Worm (Caenorhabditis elegans) whole organism, L2 larva: Measurements from ENCODE around the gene sre-18.

Experiments
- C34F6.9 ChIP-seq: fragments of 150-350 bp; optimal IDR thresholded peaks from 2 replicates; lab custom pipeline; 2014; ENCODE audit warnings: missing biosample characterization, missing genetic modification characterization
- F13H6.1 ChIP-seq: sonication (generic microtip); optimal IDR thresholded peaks from 2 replicates; lab custom pipeline; 2016; ENCODE audit warnings: missing genetic modification characterization, missing compliant biosample characterization
- R02D3.7 ChIP-seq: fragments of 150-350 bp; optimal IDR thresholded peaks from 2 replicates; lab custom pipeline; 2014; ENCODE audit warnings: missing biosample characterization, missing genetic modification characterization
- ZK546.5 ChIP-seq: sonication (generic microtip); optimal IDR thresholded peaks from 2 replicates; lab custom pipeline; 2017; ENCODE audit warnings: missing biosample characterization, missing genetic modification characterization
- alr-1 ChIP-seq: fragments of 150-350 bp; optimal IDR thresholded peaks from 2 replicates; lab custom pipeline; 2014; ENCODE audit warnings: missing biosample characterization, missing genetic modification characterization
- aly-2 ChIP-seq: fragments of 150-350 bp; optimal IDR thresholded peaks from 2 replicates; lab custom pipeline; 2014; ENCODE audit warnings: missing biosample characterization, missing genetic modification characterization
- ama-1 ChIP-seq: fragments of 150-350 bp; optimal IDR thresholded peaks from 2 replicates; lab custom pipeline; 2018; ENCODE audit warnings: inconsistent platforms
- blmp-1 ChIP-seq: sonication (generic microtip); optimal IDR thresholded peaks from 2 replicates; lab custom pipeline; 2017; ENCODE audit warnings: missing genetic modification characterization, mild to moderate bottlenecking, missing compliant biosample characterization, antibody characterized with exemption, moderate library complexity; ENCODE audit not compliant: insufficient read depth
- ceh-82 ChIP-seq: fragments of 150-350 bp; optimal IDR thresholded peaks from 2 replicates; lab custom pipeline; 2014; ENCODE audit warnings: missing biosample characterization, missing genetic modification characterization
- crh-2 ChIP-seq: sonication (generic microtip); optimal IDR thresholded peaks from 2 replicates; lab custom pipeline; 2017; ENCODE audit warnings: missing biosample characterization, missing genetic modification characterization
- dmd-4 ChIP-seq: sonication (generic microtip); optimal IDR thresholded peaks from 2 replicates; lab custom pipeline; 2017; ENCODE audit warnings: missing biosample characterization, missing genetic modification characterization
- egl-27 ChIP-seq: sonication (generic microtip); optimal IDR thresholded peaks from 3 replicates; lab custom pipeline; 2017; ENCODE audit warnings: missing biosample characterization, missing genetic modification reagents, missing genetic modification characterization
- elt-1 ChIP-seq: fragments of 150-350 bp; optimal IDR thresholded peaks from 2 replicates; lab custom pipeline; 2014; ENCODE audit warnings: missing biosample characterization, missing genetic modification characterization
- elt-3 ChIP-seq: sonication (generic microtip); optimal IDR thresholded peaks from 2 replicates; lab custom pipeline; 2017; ENCODE audit warnings: missing biosample characterization, missing genetic modification characterization
- fos-1 ChIP-seq: fragments of 150-350 bp; optimal IDR thresholded peaks from 2 replicates; lab custom pipeline; 2014; ENCODE audit warnings: missing biosample characterization, missing genetic modification characterization
- gmeb-1 ChIP-seq: fragments of 150-350 bp; optimal IDR thresholded peaks from 2 replicates; lab custom pipeline; 2014; ENCODE audit warnings: missing biosample characterization, missing genetic modification characterization
- lin-11 ChIP-seq: fragments of 150-350 bp; sonication (generic microtip); optimal IDR thresholded peaks from 2 replicates; lab custom pipeline; 2014; ENCODE audit warnings: missing biosample characterization, missing genetic modification characterization, inconsistent platforms, mixed read lengths
- lin-13 ChIP-seq: fragments of 150-350 bp; optimal IDR thresholded peaks from 2 replicates; lab custom pipeline; 2014; ENCODE audit warnings: missing biosample characterization, missing genetic modification reagents, missing genetic modification characterization
- lsy-2 ChIP-seq, 2 experiments: fragments of 150-350 bp in 1 of 2; sonication (generic microtip) in 1 of 2; optimal IDR thresholded peaks; 2 replicates each; lab custom pipeline; 2014 to 2017; ENCODE audit warnings: missing biosample characterization in 2 of 2, missing genetic modification characterization in 2 of 2
- mab-5 ChIP-seq: fragments of 150-350 bp; optimal IDR thresholded peaks from 2 replicates; lab custom pipeline; 2014; ENCODE audit warnings: missing biosample characterization, missing genetic modification characterization
- mdl-1 ChIP-seq, 2 experiments: fragments of 150-350 bp in 1 of 2; sonication (generic microtip) in 1 of 2; optimal IDR thresholded peaks; 2 replicates each; lab custom pipeline; 2017; ENCODE audit warnings: missing biosample characterization in 2 of 2, missing genetic modification characterization in 2 of 2
- nhr-10 ChIP-seq: sonication (generic microtip); optimal IDR thresholded peaks from 2 replicates; lab custom pipeline; 2017; ENCODE audit warnings: missing biosample characterization, missing genetic modification characterization
- nhr-12 ChIP-seq: fragments of 150-350 bp; optimal IDR thresholded peaks from 2 replicates; lab custom pipeline; 2014; ENCODE audit warnings: missing biosample characterization, missing genetic modification characterization
- nhr-129 ChIP-seq: fragments of 150-350 bp; optimal IDR thresholded peaks from 2 replicates; lab custom pipeline; 2014; ENCODE audit warnings: missing biosample characterization, missing genetic modification characterization
- nhr-21 ChIP-seq: fragments of 150-350 bp; optimal IDR thresholded peaks from 2 replicates; lab custom pipeline; 2014; ENCODE audit warnings: missing biosample characterization, missing genetic modification characterization
- nhr-23 ChIP-seq: fragments of 150-350 bp; optimal IDR thresholded peaks from 2 replicates; lab custom pipeline; 2014; ENCODE audit warnings: missing biosample characterization, missing genetic modification reagents, missing genetic modification characterization
- nhr-237 ChIP-seq: fragments of 150-350 bp; optimal IDR thresholded peaks from 2 replicates; lab custom pipeline; 2014; ENCODE audit warnings: missing biosample characterization, missing genetic modification characterization
- nhr-25 ChIP-seq: fragments of 150-350 bp; sonication (generic microtip); optimal IDR thresholded peaks from 3 replicates; lab custom pipeline; 2014; ENCODE audit warnings: missing biosample characterization, missing genetic modification characterization
- nhr-6 ChIP-seq: fragments of 150-350 bp; optimal IDR thresholded peaks from 2 replicates; lab custom pipeline; 2014; ENCODE audit warnings: missing biosample characterization, missing genetic modification characterization
- nhr-77 ChIP-seq: fragments of 150-350 bp; optimal IDR thresholded peaks from 2 replicates; lab custom pipeline; 2014; ENCODE audit warnings: missing biosample characterization, missing genetic modification characterization
- peb-1 ChIP-seq: fragments of 150-350 bp; optimal IDR thresholded peaks from 2 replicates; lab custom pipeline; 2014; ENCODE audit warnings: missing biosample characterization, missing genetic modification characterization
- sem-4 ChIP-seq: fragments of 150-350 bp; optimal IDR thresholded peaks from 2 replicates; lab custom pipeline; 2014; ENCODE audit warnings: missing biosample characterization, missing genetic modification reagents, missing genetic modification characterization
- sma-3 ChIP-seq: sonication (generic microtip); optimal IDR thresholded peaks from 2 replicates; lab custom pipeline; 2016; ENCODE audit warnings: missing genetic modification reagents, missing genetic modification characterization, missing compliant biosample characterization
- snpc-4 ChIP-seq: fragments of 150-350 bp; optimal IDR thresholded peaks from 2 replicates; lab custom pipeline; 2014; ENCODE audit warnings: missing biosample characterization, missing genetic modification characterization
- unc-55 ChIP-seq: fragments of 150-350 bp; sonication (generic microtip); optimal IDR thresholded peaks from 3 replicates; lab custom pipeline; 2014; ENCODE audit warnings: missing biosample characterization, missing genetic modification reagents, missing genetic modification characterization
- ztf-1 ChIP-seq: fragments of 200-800 bp; sonication (Bioruptor generic); conservative IDR thresholded peaks from 2 replicates; pipeline ENCODE4 v1.3.6; 2022; ENCODE audit warnings: missing genetic modification characterization, missing compliant biosample characterization
- ztf-11 ChIP-seq: sonication (generic microtip); optimal IDR thresholded peaks from 2 replicates; lab custom pipeline; 2017; ENCODE audit warnings: missing biosample characterization, missing genetic modification characterization
- ztf-4 ChIP-seq: fragments of 150-350 bp; optimal IDR thresholded peaks from 2 replicates; lab custom pipeline; 2014; ENCODE audit warnings: missing biosample characterization, missing genetic modification characterization

sre-18 gene

ce11 chrIV:12229679-12230078 lies at the start of gene sre-18:
Gene sre-18 (minus strand): TSS chrIV:12229779.
- TF ChIP-seq lin-13 (GFP tag; lab: Kevin White, UChicago) (no peak), sma-3 (no peak), unc-55 (GFP tag; lab: Kevin White, UChicago) (no peak), nhr-25 (tag; lab: Kevin White, UChicago) (no peak), lsy-2 (tag; optimal IDR thresholded peaks at IDR 0.05; lab: Kevin White, UChicago) (no peak), elt-3 (no peak), dmd-4 (no peak), ztf-11 (no peak), nhr-6 (no peak), ztf-4 (tag; lab: Kevin White, UChicago) (no peak), elt-1 (tag; lab: Kevin White, UChicago) (no peak), ama-1 (lab: Kevin White, UChicago) (no peak), aly-2 (no peak), nhr-77 (tag; lab: Kevin White, UChicago) (no peak), R02D3.7 (tag; lab: Kevin White, UChicago) (no peak), F13H6.1 (tag; lab: Kevin White, UChicago) (no peak), alr-1 (tag; lab: Kevin White, UChicago) (no peak), sem-4 (tag; lab: Kevin White, UChicago) (no peak)

ce11 chrIV:12279340-12279739 lies 49.8 kb upstream of the sre-18 start, which contains the start of gene ltah-1.1:
Gene ltah-1.1 (plus strand): TSS chrIV:12279622.
- TF ChIP-seq sem-4 (tag; lab: Kevin White, UChicago) (no peak), nhr-129 (tag; lab: Kevin White, UChicago) (peak; percentile 20)

- TF ChIP-seq crh-2 (tag; lab: Kevin White, UChicago) = peak; percentile 18
- TF ChIP-seq mdl-1 (tag; optimal IDR thresholded peaks at IDR 0.05; lab: Kevin White, UChicago) = no peak
- peak in 1 of 2 experiments; percentile 68 for TF ChIP-seq lsy-2 (tag; optimal IDR thresholded peaks at IDR 0.05; lab: Kevin White, UChicago)
- no peak for TF ChIP-seq ZK546.5
- peak; percentile 63 for TF ChIP-seq nhr-129 (tag; lab: Kevin White, UChicago)
- TF ChIP-seq nhr-23 (tag; lab: Kevin White, UChicago) = no peak
- TF ChIP-seq alr-1 (tag; lab: Kevin White, UChicago) = no peak
- no peak for TF ChIP-seq elt-1 (tag; lab: Kevin White, UChicago)
- TF ChIP-seq mab-5 (tag; lab: Kevin White, UChicago) = no peak
- TF ChIP-seq lin-13 (GFP tag; lab: Kevin White, UChicago) = no peak
- no peak for TF ChIP-seq nhr-12 (tag; lab: Kevin White, UChicago)
- TF ChIP-seq nhr-21 = no peak
Measured at ce11 chrIV:12278507-12278906, 48.9 kb upstream of the sre-18 start, which contains the start of the genes tag-335 and vkmt-1. Gene tag-335 (minus strand): TSS chrIV:12278594. Gene vkmt-1 (plus strand): TSS chrIV:12278725.

ce11 chrIV:12275892-12276291 lies 46.3 kb upstream of the sre-18 start, which contains the start of gene vps-8:
Gene vps-8 (minus strand): TSS chrIV:12275992.
- TF ChIP-seq ceh-82 (no peak), egl-27 (tag; lab: Kevin White, UChicago) (no peak), elt-1 (tag; lab: Kevin White, UChicago) (no peak), nhr-6 (no peak), ZK546.5 (no peak), nhr-10 (tag; lab: Kevin White, UChicago) (no peak), mab-5 (tag; lab: Kevin White, UChicago) (no peak), crh-2 (tag; lab: Kevin White, UChicago) (no peak), R02D3.7 (tag; lab: Kevin White, UChicago) (no peak), snpc-4 (tag; lab: Kevin White, UChicago) (no peak)

- TF ChIP-seq nhr-129 (tag; lab: Kevin White, UChicago) = peak; percentile 22
- no peak for TF ChIP-seq blmp-1 (tag; lab: Kevin White, UChicago)
- TF ChIP-seq gmeb-1 (tag; lab: Kevin White, UChicago) = peak; percentile 5
- TF ChIP-seq, all 48 proteins: peak for 2
Measured at ce11 chrIV:12274365-12274764, 44.8 kb upstream of the sre-18 start.

ce11 chrIV:12270392-12270791 lies 40.8 kb upstream of the sre-18 start, which contains the start of gene C42C1.3:
Gene C42C1.3 (minus strand): TSS chrIV:12270492.
- TF ChIP-seq blmp-1 (tag; lab: Kevin White, UChicago) (no peak), aly-2 (no peak), nhr-12 (tag; lab: Kevin White, UChicago) (no peak), nhr-25 (tag; lab: Kevin White, UChicago) (no peak), peb-1 (no peak), F13H6.1 (tag; lab: Kevin White, UChicago) (no peak), ceh-82 (no peak), dmd-4 (no peak), fos-1 (no peak), sem-4 (tag; lab: Kevin White, UChicago) (no peak), nhr-129 (tag; lab: Kevin White, UChicago) (no peak), nhr-237 (tag; lab: Kevin White, UChicago) (no peak), C34F6.9 (no peak), lin-11 (tag; lab: Kevin White, UChicago) (no peak), nhr-21 (no peak), ztf-1 (GFP tag; lab: Robert Waterston, UW) (no peak)
